Worm (Caenorhabditis elegans): ENCODE measurements around the gene C44H9.6.
A peak's percentile ranks its signal among the peaks of the same experiment; 100 is the strongest.

Gene C44H9.6

ce11 chrV:12845247-12845646 is at the start of gene C44H9.6:
C44H9.6 (minus strand) TSS chrV:12845347.
- no peak for TF ChIP-seq tlf-1 (GFP tag; optimal IDR thresholded peaks at IDR 0.05)
- TF ChIP-seq nhr-80 (tag; optimal IDR thresholded peaks at IDR 0.05) = peak; percentile 45

- TF ChIP-seq unc-62 (GFP tag; optimal IDR thresholded peaks at IDR 0.05) (no peak), mxl-1 (tag; optimal IDR thresholded peaks at IDR 0.05) (no peak), F39B2.1 (GFP tag; IDR thresholded peaks at IDR 0.05) (no peak), madf-3 (GFP tag; IDR thresholded peaks at IDR 0.05) (no peak), nfya-1 (tag; optimal IDR thresholded peaks at IDR 0.05; ENCODE audit: borderline replicate concordance, insufficient read depth) (no peak), nfyb-1 (GFP tag; IDR thresholded peaks at IDR 0.05) (no peak), F33H1.4 (GFP tag; IDR thresholded peaks at IDR 0.05) (no peak), Y67H2A.10 (GFP tag; conservative IDR thresholded peaks at IDR 0.05) (no peak), nhr-80 (tag; optimal IDR thresholded peaks at IDR 0.05) (no peak), egl-44 (GFP tag; IDR thresholded peaks at IDR 0.05) (no peak), repo-1 (tag; optimal IDR thresholded peaks at IDR 0.05) (no peak), rcor-1 (GFP tag; IDR thresholded peaks at IDR 0.05) (no peak)
Measured at ce11 chrV:12885860-12886259, 40.7 kb upstream of the C44H9.6 start, which contains the start of gene glb-24. glb-24 (minus strand) TSS chrV:12885960.

ce11 chrV:12882370-12882769 is 37.2 kb upstream of the C44H9.6 start:
- TF ChIP-seq B0035.1 (tag; optimal IDR thresholded peaks at IDR 0.05) (no peak), ceh-100 (GFP tag; IDR thresholded peaks at IDR 0.05) (no peak), Y95B8A.8 (GFP tag; IDR thresholded peaks at IDR 0.05) (no peak), sptf-2 (GFP tag; optimal IDR thresholded peaks at IDR 0.05) (no peak), hrde-1 (tag; optimal IDR thresholded peaks at IDR 0.05; ENCODE audit: borderline replicate concordance) (no peak), mel-28 (tag; optimal IDR thresholded peaks at IDR 0.05; ENCODE audit: borderline replicate concordance) (no peak), aptf-3 (GFP tag; IDR thresholded peaks at IDR 0.05) (no peak), let-607 (tag; optimal IDR thresholded peaks at IDR 0.05) (no peak), hlh-26 (GFP tag; conservative IDR thresholded peaks at IDR 0.05) (no peak), sdz-38 (tag; optimal IDR thresholded peaks at IDR 0.05) (no peak), nhr-179 (tag; optimal IDR thresholded peaks at IDR 0.05) (no peak), attf-6 (GFP tag; IDR thresholded peaks at IDR 0.05) (no peak), nhr-80 (tag; optimal IDR thresholded peaks at IDR 0.05) (no peak), nfyb-1 (GFP tag; IDR thresholded peaks at IDR 0.05) (no peak), nhr-120 (GFP tag; IDR thresholded peaks at IDR 0.05) (no peak), Y53F4B.3 (GFP tag; IDR thresholded peaks at IDR 0.05) (no peak), him-1 (tag; optimal IDR thresholded peaks at IDR 0.05) (no peak)

- no peak for TF ChIP-seq mel-28 (tag; optimal IDR thresholded peaks at IDR 0.05; ENCODE audit: borderline replicate concordance)
- TF ChIP-seq rec-8 (tag; optimal IDR thresholded peaks at IDR 0.05) = no peak
- TF ChIP-seq somi-1 (GFP tag; optimal IDR thresholded peaks at IDR 0.05) = no peak
- no peak for TF ChIP-seq nhr-179 (tag; optimal IDR thresholded peaks at IDR 0.05)
- no peak for TF ChIP-seq F37B4.10 (GFP tag; IDR thresholded peaks at IDR 0.05)
- no peak for TF ChIP-seq hlh-12 (tag; optimal IDR thresholded peaks at IDR 0.05)
- no peak for TF ChIP-seq lir-1 (GFP tag; conservative IDR thresholded peaks at IDR 0.05)
- TF ChIP-seq Y67H2A.10 (GFP tag; conservative IDR thresholded peaks at IDR 0.05) = no peak
Measured at ce11 chrV:12881396-12881795, 36.2 kb upstream of the C44H9.6 start.

- no peak for TF ChIP-seq snpc-1.3 (tag; optimal IDR thresholded peaks at IDR 0.05; ENCODE audit: insufficient read depth)
- no peak for TF ChIP-seq F52B5.7 (tag; optimal IDR thresholded peaks at IDR 0.05)
- no peak for TF ChIP-seq ztf-25 (GFP tag; IDR thresholded peaks at IDR 0.05)
- no peak for TF ChIP-seq Y56A3A.18 (GFP tag; IDR thresholded peaks at IDR 0.05)
- TF ChIP-seq F10E7.11 (tag; optimal IDR thresholded peaks at IDR 0.05) = no peak
- TF ChIP-seq B0336.3 (GFP tag; IDR thresholded peaks at IDR 0.05) = no peak
- no peak for TF ChIP-seq atf-7 (tag; optimal IDR thresholded peaks at IDR 0.05)
- TF ChIP-seq D2030.7 (GFP tag; IDR thresholded peaks at IDR 0.05) = no peak
- TF ChIP-seq T26A5.8 (tag; optimal IDR thresholded peaks at IDR 0.05) = no peak
- TF ChIP-seq C06A6.2 (GFP tag; conservative IDR thresholded peaks at IDR 0.05) = no peak
- TF ChIP-seq rpc-1 (optimal IDR thresholded peaks at IDR 0.05) = no peak
- no peak for TF ChIP-seq rpc-1 (tag; optimal IDR thresholded peaks at IDR 0.05)
- TF ChIP-seq him-1 (tag; optimal IDR thresholded peaks at IDR 0.05) = no peak
Measured at ce11 chrV:12879349-12879748, 34.2 kb upstream of the C44H9.6 start.

Measured in whole organism, young adult.